Fruit fly (Drosophila melanogaster) whole organism, pupa: Measurements from ENCODE around the gene CG3939.

Experiments
- CG10348 ChIP-seq: fragments of 200-800 bp; sonication (Bioruptor generic); IDR thresholded peaks from 2 replicates; pipeline ENCODE4 v1.3.6; 2022; ENCODE audit warnings: missing biosample characterization, missing genetic modification characterization
- CG12605 ChIP-seq: fragments of 200-800 bp; sonication (Bioruptor generic); IDR thresholded peaks from 2 replicates; pipeline ENCODE4 v1.3.6; 2022; ENCODE audit warnings: missing biosample characterization, missing genetic modification characterization
- CG17806 ChIP-seq: fragments of 200-800 bp; sonication (Bioruptor generic); optimal IDR thresholded peaks from 2 replicates; lab custom pipeline; 2018; ENCODE audit warnings: missing biosample characterization, mild to moderate bottlenecking, missing genetic modification characterization, moderate library complexity
- CG34367 ChIP-seq: fragments of 200-800 bp; sonication (Bioruptor generic); optimal IDR thresholded peaks from 2 replicates; lab custom pipeline; 2018; ENCODE audit warnings: missing biosample characterization, mild to moderate bottlenecking, missing genetic modification characterization
- CG4496 ChIP-seq: fragments of 200-800 bp; sonication (Bioruptor generic); IDR thresholded peaks from 3 replicates; pipeline ENCODE4 v1.3.6; 2022; ENCODE audit warnings: missing biosample characterization, missing genetic modification characterization
- CG8159 ChIP-seq: fragments of 200-800 bp; sonication (Bioruptor generic); optimal IDR thresholded peaks from 3 replicates; lab custom pipeline; 2018; ENCODE audit warnings: missing biosample characterization, mild to moderate bottlenecking, missing genetic modification characterization, moderate library complexity
- CG8301 ChIP-seq: fragments of 200-800 bp; sonication (Bioruptor generic); optimal IDR thresholded peaks from 2 replicates; lab custom pipeline; 2018; ENCODE audit warnings: missing biosample characterization, mild to moderate bottlenecking, missing genetic modification characterization
- CG9948 ChIP-seq: fragments of 200-800 bp; sonication (Bioruptor generic); optimal IDR thresholded peaks from 2 replicates; lab custom pipeline; 2018; ENCODE audit warnings: missing biosample characterization, mild to moderate bottlenecking, missing genetic modification characterization, moderate library complexity
- D1 ChIP-seq: fragments of 200-800 bp; sonication (Bioruptor generic); optimal IDR thresholded peaks from 2 replicates; lab custom pipeline; 2018; ENCODE audit warnings: missing biosample characterization, mild to moderate bottlenecking, missing genetic modification characterization, moderate library complexity
- EcR ChIP-seq: fragments of 200-800 bp; sonication (Bioruptor generic); optimal IDR thresholded peaks from 3 replicates; lab custom pipeline; 2019; ENCODE audit warnings: missing biosample characterization, missing genetic modification characterization, mild to moderate bottlenecking, moderate library complexity, missing genetic modification reagents
- Ets98B ChIP-seq: fragments of 200-800 bp; sonication (Bioruptor generic); IDR thresholded peaks from 2 replicates; pipeline ENCODE4 v1.3.6; 2022; ENCODE audit warnings: missing biosample characterization, missing genetic modification characterization
- Pif1A ChIP-seq: fragments of 200-800 bp; sonication (Bioruptor generic); optimal IDR thresholded peaks from 3 replicates; lab custom pipeline; 2016; ENCODE audit warnings: missing biosample characterization, missing genetic modification characterization
- Pif1B ChIP-seq: fragments of 200-800 bp; sonication (Bioruptor generic); optimal IDR thresholded peaks from 3 replicates; lab custom pipeline; 2016; ENCODE audit warnings: missing biosample characterization, missing genetic modification characterization
- gl ChIP-seq: fragments of 200-800 bp; sonication (Bioruptor generic); optimal IDR thresholded peaks from 2 replicates; lab custom pipeline; 2018; ENCODE audit warnings: missing biosample characterization, mild to moderate bottlenecking, missing genetic modification characterization

DNA sequence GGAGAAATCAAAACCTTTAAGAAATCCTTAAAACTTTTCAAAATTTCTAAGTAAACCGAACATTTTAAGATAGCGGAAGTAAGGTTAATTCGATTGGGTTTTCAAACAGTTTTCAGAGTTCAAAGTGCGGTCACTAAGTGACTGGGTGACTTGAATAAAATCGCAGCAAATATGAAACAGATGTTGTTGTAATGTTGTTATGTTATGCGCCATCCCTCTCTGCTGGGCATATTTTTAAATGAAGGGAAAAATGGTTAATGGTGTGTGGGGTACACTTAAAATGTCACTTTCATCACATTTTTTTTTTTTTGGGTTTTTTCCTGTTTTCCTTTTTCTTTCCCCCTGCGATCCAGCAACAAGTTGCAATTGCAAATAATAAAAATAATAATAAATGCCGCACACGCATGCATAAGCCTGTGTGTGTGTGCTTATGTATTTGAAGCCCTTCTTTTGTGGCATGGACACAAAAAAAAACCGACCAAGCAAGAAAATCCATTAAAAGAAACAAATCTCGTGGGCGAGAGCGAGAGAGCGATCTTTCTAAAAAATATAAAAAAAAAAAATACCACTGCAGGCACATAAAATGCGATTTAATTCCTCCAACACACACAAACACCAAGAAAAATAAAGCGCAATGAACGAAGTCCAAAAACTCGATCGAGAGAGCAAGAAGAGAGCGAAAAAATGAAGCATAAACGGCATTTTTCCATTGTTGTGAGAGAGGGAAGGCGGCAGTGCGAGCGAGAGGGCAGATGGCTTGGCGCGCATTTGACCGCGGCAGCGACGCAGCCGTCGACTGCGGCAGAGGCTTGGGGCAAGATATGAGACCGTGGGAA, 13.1 kb upstream of the CG3939 start:
- TF ChIP-seq CG34367: peak; percentile 40
- peak; percentile 45 for TF ChIP-seq CG17806
- no peak; the same call in 1 of the 2 replicates for TF ChIP-seq Ets98B (GFP tag; lab: Robert Waterston, UW)
- TF ChIP-seq CG12605: peak; percentile 65; the same call in 1 of the 2 replicates
- TF ChIP-seq CG9948 (tag; lab: Kevin White, UChicago): peak; percentile 19
- peak; percentile 2 for TF ChIP-seq Pif1B
- peak; percentile 54 for TF ChIP-seq gl (tag; lab: Kevin White, UChicago)
- no peak for TF ChIP-seq Pif1A (GFP tag; lab: Kevin White, UChicago)
- TF ChIP-seq CG10348 (GFP tag; lab: Robert Waterston, UW): no peak
- TF ChIP-seq CG4496 (GFP tag; lab: Robert Waterston, UW): peak; percentile 22; the same call in 1 of the 3 replicates
- TF ChIP-seq CG8301 (tag; lab: Kevin White, UChicago): no peak
- TF ChIP-seq CG8159 (tag; lab: Kevin White, UChicago): no peak
- peak; percentile 70 for TF ChIP-seq EcR (GFP tag; lab: Kevin White, UChicago)
- no peak for TF ChIP-seq D1 (tag; lab: Kevin White, UChicago)
